Worm (Caenorhabditis elegans) whole organism, L3 larva: ENCODE results near the gene C35B1.3.

Source experiments
- R02D3.7 ChIP-seq: fragments of 150-350 bp; optimal IDR thresholded peaks from 2 replicates; lab custom pipeline; 2014; ENCODE audit warnings: missing biosample characterization, missing genetic modification characterization
- egl-27 ChIP-seq: sonication (generic microtip); optimal IDR thresholded peaks from 4 replicates; lab custom pipeline; 2017; ENCODE audit warnings: missing biosample characterization, missing genetic modification reagents, missing genetic modification characterization
- jun-1 ChIP-seq: fragments of 150-350 bp; optimal IDR thresholded peaks from 2 replicates; lab custom pipeline; 2014; ENCODE audit warnings: missing biosample characterization, missing genetic modification reagents, missing genetic modification characterization
- mml-1 ChIP-seq: fragments of 150-350 bp; sonication (generic microtip); optimal IDR thresholded peaks from 3 replicates; lab custom pipeline; 2014; ENCODE audit warnings: missing biosample characterization, missing genetic modification characterization
- nfya-1 ChIP-seq: sonication (generic microtip); optimal IDR thresholded peaks from 2 replicates; lab custom pipeline; 2017; ENCODE audit warnings: missing genetic modification characterization, mild to moderate bottlenecking, missing compliant biosample characterization, antibody characterized with exemption, moderate library complexity; ENCODE audit not compliant: insufficient read depth
- nhr-23 ChIP-seq: fragments of 150-350 bp; optimal IDR thresholded peaks from 2 replicates; lab custom pipeline; 2014; ENCODE audit warnings: missing biosample characterization, missing genetic modification reagents, missing genetic modification characterization
- nhr-76 ChIP-seq: fragments of 150-350 bp; sonication (generic microtip); optimal IDR thresholded peaks from 5 replicates; lab custom pipeline; 2014; ENCODE audit warnings: missing biosample characterization, missing genetic modification characterization
- skn-1 ChIP-seq: fragments of 150-350 bp; optimal IDR thresholded peaks from 2 replicates; lab custom pipeline; 2014; ENCODE audit warnings: missing biosample characterization, missing genetic modification characterization

ce11 chrIV:4099773-4100172 is 18.8 kb downstream of the C35B1.3 start:
- TF ChIP-seq nhr-76 (no peak), skn-1 (no peak), egl-27 (tag; lab: Kevin White, UChicago) (no peak), mml-1 (no peak), nfya-1 (tag; lab: Kevin White, UChicago) (peak; percentile 19), jun-1 (tag; lab: Kevin White, UChicago) (no peak), nhr-23 (no peak), R02D3.7 (tag; lab: Kevin White, UChicago) (no peak)
